Worm (Caenorhabditis elegans) whole organism, mixed stage, embryonic: ENCODE measurements around the gene F54H5.2.

ENCODE experiments used
- M03D4.4 ChIP-seq: sonication (generic microtip); optimal IDR thresholded peaks from 2 replicates; lab custom pipeline; 2017; ENCODE audit warnings: mild to moderate bottlenecking, missing genetic modification characterization, missing compliant biosample characterization
- bed-3 ChIP-seq: fragments of 200-800 bp; sonication (Bioruptor generic); optimal IDR thresholded peaks from 3 replicates; lab custom pipeline; 2018; ENCODE audit warnings: mild to moderate bottlenecking, missing genetic modification characterization, moderate library complexity, missing compliant biosample characterization
- blmp-1 ChIP-seq: fragments of 150-350 bp; optimal IDR thresholded peaks from 2 replicates; lab custom pipeline; 2014; ENCODE audit warnings: missing biosample characterization, missing genetic modification characterization
- ceh-39 ChIP-seq: fragments of 150-350 bp; optimal IDR thresholded peaks from 2 replicates; lab custom pipeline; 2014; ENCODE audit warnings: missing biosample characterization, missing genetic modification characterization
- ceh-43 ChIP-seq: fragments of 200-800 bp; sonication (Bioruptor generic); optimal IDR thresholded peaks from 2 replicates; lab custom pipeline; 2018; ENCODE audit warnings: mild to moderate bottlenecking, missing genetic modification characterization, moderate library complexity, missing compliant biosample characterization
- ceh-83 ChIP-seq: fragments of 200-800 bp; sonication (Bioruptor generic); optimal IDR thresholded peaks from 2 replicates; lab custom pipeline; 2018; ENCODE audit warnings: mild to moderate bottlenecking, missing genetic modification characterization, missing compliant biosample characterization
- ces-1 ChIP-seq: fragments of 150-350 bp; optimal IDR thresholded peaks from 2 replicates; lab custom pipeline; 2014; ENCODE audit warnings: missing biosample characterization, missing genetic modification reagents, missing genetic modification characterization
- cnd-1 ChIP-seq: fragments of 200-800 bp; sonication (Bioruptor generic); optimal IDR thresholded peaks from 2 replicates; lab custom pipeline; 2018; ENCODE audit warnings: mild to moderate bottlenecking, missing genetic modification characterization, missing compliant biosample characterization
- drap-1 ChIP-seq: fragments of 200-800 bp; sonication (Bioruptor generic); optimal IDR thresholded peaks from 3 replicates; lab custom pipeline; 2018; ENCODE audit warnings: mild to moderate bottlenecking, missing genetic modification characterization, missing compliant biosample characterization
- elt-1 ChIP-seq: sonication (generic microtip); optimal IDR thresholded peaks from 2 replicates; lab custom pipeline; 2017; ENCODE audit warnings: missing genetic modification characterization, mild to moderate bottlenecking, missing compliant biosample characterization, antibody characterized with exemption, moderate library complexity, borderline replicate concordance; ENCODE audit not compliant: insufficient read depth
- elt-3 ChIP-seq: fragments of 150-350 bp; optimal IDR thresholded peaks from 2 replicates; lab custom pipeline; 2014; ENCODE audit warnings: missing biosample characterization, missing genetic modification characterization
- flh-1 ChIP-seq: fragments of 200-800 bp; sonication (Bioruptor generic); optimal IDR thresholded peaks from 2 replicates; lab custom pipeline; 2018; ENCODE audit warnings: mild to moderate bottlenecking, missing genetic modification characterization, moderate library complexity, missing compliant biosample characterization
- ham-2 ChIP-seq: fragments of 200-800 bp; sonication (Bioruptor generic); optimal IDR thresholded peaks from 2 replicates; lab custom pipeline; 2018; ENCODE audit warnings: mild to moderate bottlenecking, missing genetic modification characterization, missing compliant biosample characterization
- hlh-1 ChIP-seq: fragments of 150-350 bp; optimal IDR thresholded peaks from 2 replicates; lab custom pipeline; 2014; ENCODE audit warnings: missing biosample characterization, missing genetic modification reagents, missing genetic modification characterization
- lin-13 ChIP-seq: fragments of 150-350 bp; optimal IDR thresholded peaks from 2 replicates; lab custom pipeline; 2014; ENCODE audit warnings: missing biosample characterization, missing genetic modification characterization
- lin-32 ChIP-seq: fragments of 200-800 bp; sonication (Bioruptor generic); optimal IDR thresholded peaks from 2 replicates; lab custom pipeline; 2018; ENCODE audit warnings: mild to moderate bottlenecking, missing genetic modification characterization, missing compliant biosample characterization
- mab-5 ChIP-seq: fragments of 150-350 bp; optimal IDR thresholded peaks from 2 replicates; lab custom pipeline; 2014; ENCODE audit warnings: missing biosample characterization, missing genetic modification characterization
- mls-2 ChIP-seq: sonication (generic microtip); optimal IDR thresholded peaks from 2 replicates; lab custom pipeline; 2016; ENCODE audit warnings: mild to moderate bottlenecking, missing genetic modification characterization, moderate library complexity, missing compliant biosample characterization
- nhr-12 ChIP-seq: fragments of 150-350 bp; optimal IDR thresholded peaks from 2 replicates; lab custom pipeline; 2014; ENCODE audit warnings: missing biosample characterization, missing genetic modification characterization
- nhr-237 ChIP-seq: fragments of 150-350 bp; optimal IDR thresholded peaks from 2 replicates; lab custom pipeline; 2014; ENCODE audit warnings: missing biosample characterization, missing genetic modification characterization
- nhr-28 ChIP-seq: fragments of 150-350 bp; optimal IDR thresholded peaks from 2 replicates; lab custom pipeline; 2014; ENCODE audit warnings: missing biosample characterization, missing genetic modification characterization
- nhr-76 ChIP-seq: sonication (generic microtip); optimal IDR thresholded peaks from 2 replicates; lab custom pipeline; 2017; ENCODE audit warnings: missing biosample characterization, missing genetic modification characterization
- pha-4 ChIP-seq: fragments of 150-350 bp; optimal IDR thresholded peaks from 2 replicates; lab custom pipeline; 2018; ENCODE audit warnings: missing biosample characterization, missing genetic modification reagents, missing genetic modification characterization
- snpc-4 ChIP-seq: fragments of 150-350 bp; optimal IDR thresholded peaks from 2 replicates; lab custom pipeline; 2014; ENCODE audit warnings: missing biosample characterization, missing genetic modification characterization
- sptf-1 ChIP-seq: sonication (generic microtip); optimal IDR thresholded peaks from 2 replicates; lab custom pipeline; 2017; ENCODE audit warnings: mild to moderate bottlenecking, missing genetic modification characterization, moderate library complexity, missing compliant biosample characterization
- tbx-8 ChIP-seq: fragments of 200-800 bp; sonication (Bioruptor generic); optimal IDR thresholded peaks from 2 replicates; lab custom pipeline; 2018; ENCODE audit warnings: mild to moderate bottlenecking, missing genetic modification characterization, moderate library complexity, missing compliant biosample characterization
- unc-120 ChIP-seq: sonication (generic microtip); optimal IDR thresholded peaks from 2 replicates; lab custom pipeline; 2017; ENCODE audit warnings: missing genetic modification characterization, missing compliant biosample characterization; ENCODE audit not compliant: poor library complexity, severe bottlenecking
- unc-39 ChIP-seq: fragments of 150-350 bp; optimal IDR thresholded peaks from 2 replicates; lab custom pipeline; 2014; ENCODE audit warnings: missing biosample characterization, missing genetic modification characterization
- unc-62 ChIP-seq: fragments of 150-350 bp; optimal IDR thresholded peaks from 2 replicates; lab custom pipeline; 2014; ENCODE audit warnings: missing biosample characterization, missing genetic modification reagents, missing genetic modification characterization
- zip-8 ChIP-seq: fragments of 150-350 bp; optimal IDR thresholded peaks from 2 replicates; lab custom pipeline; 2014; ENCODE audit warnings: missing biosample characterization, missing genetic modification characterization
- ztf-11 ChIP-seq: fragments of 150-350 bp; optimal IDR thresholded peaks from 2 replicates; lab custom pipeline; 2014; ENCODE audit warnings: missing biosample characterization, missing genetic modification characterization

F54H5.2 gene

DNA sequence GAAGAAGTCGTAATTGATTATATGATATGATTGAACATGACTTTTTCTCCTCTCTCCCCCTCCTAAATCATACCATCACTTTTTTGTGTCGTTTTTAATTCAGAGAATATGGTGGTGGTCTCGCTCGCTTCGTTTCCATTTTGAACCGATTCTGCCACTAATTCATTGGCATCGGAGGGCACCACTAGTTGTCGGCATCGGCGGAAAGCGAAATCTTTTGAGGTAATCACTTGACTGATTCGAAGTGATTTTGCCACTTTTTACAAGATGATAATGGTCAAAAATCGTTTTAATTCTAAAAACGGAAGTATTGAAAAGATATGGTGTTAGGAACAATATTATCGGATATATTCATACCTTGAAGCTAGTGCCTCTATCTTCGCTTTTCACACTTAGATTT is 10.5 kb upstream of the F54H5.2 start, which contains the start of gene klf-3:
Gene klf-3 (plus strand): TSS at position 109 of the 400 bp plus-strand sequence.
- TF ChIP-seq cnd-1 (tag; lab: Kevin White, UChicago), result no peak
- no peak for TF ChIP-seq flh-1
- TF ChIP-seq nhr-28 (tag; lab: Kevin White, UChicago), result no peak
- no peak for TF ChIP-seq lin-13
- no peak for TF ChIP-seq pha-4 (tag; lab: Kevin White, UChicago)
- no peak for TF ChIP-seq hlh-1 (tag; lab: Kevin White, UChicago)
- TF ChIP-seq ceh-39 (tag; lab: Kevin White, UChicago), result no peak
- no peak for TF ChIP-seq nhr-237
- TF ChIP-seq tbx-8 (GFP tag; lab: Kevin White, UChicago), result no peak
- no peak for TF ChIP-seq drap-1 (GFP tag; lab: Kevin White, UChicago)
- TF ChIP-seq sptf-1 (tag; lab: Kevin White, UChicago), result no peak
- TF ChIP-seq elt-1, result no peak
- no peak for TF ChIP-seq zip-8 (tag; lab: Kevin White, UChicago)
- no peak for TF ChIP-seq elt-3
- no peak for TF ChIP-seq M03D4.4 (tag; lab: Kevin White, UChicago)
- no peak for TF ChIP-seq bed-3 (GFP tag; lab: Kevin White, UChicago)
- TF ChIP-seq ceh-43 (GFP tag; lab: Kevin White, UChicago), result no peak
- no peak for TF ChIP-seq unc-62
- no peak for TF ChIP-seq ham-2 (GFP tag; lab: Kevin White, UChicago)
- no peak for TF ChIP-seq ztf-11 (tag; lab: Kevin White, UChicago)

DNA sequence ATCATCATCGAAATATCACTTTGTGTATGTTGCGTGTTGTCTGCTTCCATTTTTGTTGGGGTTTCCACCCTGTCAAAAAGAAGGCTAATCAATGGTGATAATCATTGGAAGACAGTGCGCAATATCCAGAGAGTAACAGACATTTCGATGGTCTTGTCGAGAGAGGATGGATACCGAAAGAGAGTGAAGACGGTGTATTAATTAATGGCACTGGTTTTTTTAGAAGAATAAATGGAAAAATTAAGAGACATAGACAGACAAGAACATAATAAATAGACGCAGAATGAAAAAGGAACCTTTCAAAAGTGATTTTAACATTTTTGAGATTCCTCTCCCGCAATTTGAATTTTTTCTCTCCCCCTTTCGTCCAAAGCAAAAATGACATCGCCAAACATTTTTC is 8.3 kb upstream of the F54H5.2 start:
- TF ChIP-seq ces-1 (no peak), unc-39 (tag; lab: Kevin White, UChicago) (no peak), lin-13 (no peak), M03D4.4 (tag; lab: Kevin White, UChicago) (no peak), hlh-1 (tag; lab: Kevin White, UChicago) (no peak), zip-8 (tag; lab: Kevin White, UChicago) (no peak), bed-3 (GFP tag; lab: Kevin White, UChicago) (no peak), ceh-83 (GFP tag; lab: Kevin White, UChicago) (no peak), unc-120 (no peak), flh-1 (no peak), nhr-237 (no peak), sptf-1 (tag; lab: Kevin White, UChicago) (no peak), nhr-76 (tag; lab: Kevin White, UChicago) (no peak)

DNA sequence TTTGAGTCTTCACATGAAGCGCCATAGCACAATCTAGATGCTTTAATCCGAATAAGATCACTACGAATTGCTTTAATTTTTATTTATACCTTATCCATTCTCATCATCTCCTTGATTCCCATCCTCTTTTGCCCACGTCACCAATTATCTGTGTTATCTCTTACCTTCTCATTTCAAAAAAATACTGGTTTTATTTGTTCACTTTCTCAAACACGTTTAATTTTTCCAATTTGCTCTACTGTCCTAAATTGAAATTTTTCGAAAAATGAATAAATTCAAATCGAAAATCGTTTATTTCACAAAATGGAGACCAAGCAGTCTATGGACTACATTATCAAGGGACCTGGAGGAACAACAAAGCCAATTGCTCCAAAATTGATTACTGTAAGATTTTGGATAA is 5.4 kb upstream of the F54H5.2 start, which contains the start of gene F54H5.3:
Gene F54H5.3 (plus strand): TSS at position 301 of the 400 bp plus-strand sequence.
- TF ChIP-seq lin-32 (GFP tag; lab: Kevin White, UChicago) (no peak), elt-1 (no peak), nhr-12 (no peak), mab-5 (no peak), unc-39 (tag; lab: Kevin White, UChicago) (no peak), elt-3 (no peak), sptf-1 (tag; lab: Kevin White, UChicago) (no peak), nhr-28 (tag; lab: Kevin White, UChicago) (no peak), snpc-4 (no peak), hlh-1 (tag; lab: Kevin White, UChicago) (no peak), unc-120 (no peak), ceh-43 (GFP tag; lab: Kevin White, UChicago) (no peak), ceh-83 (GFP tag; lab: Kevin White, UChicago) (no peak), mls-2 (tag; lab: Kevin White, UChicago) (no peak), tbx-8 (GFP tag; lab: Kevin White, UChicago) (no peak), ham-2 (GFP tag; lab: Kevin White, UChicago) (no peak), nhr-237 (no peak)

DNA sequence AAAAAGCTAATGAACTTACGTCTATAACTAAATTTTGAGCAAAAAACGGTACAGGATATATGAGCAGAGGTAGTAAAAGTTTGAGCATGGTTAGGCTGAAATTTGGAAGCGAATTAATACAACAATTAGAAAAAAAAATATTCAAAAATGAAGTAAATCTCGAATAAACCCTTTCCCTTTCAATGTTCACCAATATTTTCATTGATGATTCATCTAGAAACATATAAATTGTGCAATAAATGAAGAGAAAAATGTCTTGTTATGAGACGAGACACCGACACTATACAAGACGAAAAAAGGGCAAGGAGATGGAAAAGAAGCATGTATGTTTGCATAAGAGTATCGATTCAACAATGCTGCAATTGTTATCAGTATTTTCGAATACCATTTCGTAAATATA is 2.0 kb upstream of the F54H5.2 start, which contains the start of gene F54H5.14:
Gene F54H5.14 (minus strand): TSS at position 101 of the 400 bp plus-strand sequence.
- TF ChIP-seq nhr-12, result no peak
- no peak for TF ChIP-seq flh-1
- TF ChIP-seq snpc-4, result no peak
- no peak for TF ChIP-seq blmp-1 (tag; lab: Kevin White, UChicago)
- no peak for TF ChIP-seq nhr-237
- TF ChIP-seq tbx-8 (GFP tag; lab: Kevin White, UChicago), result no peak

DNA sequence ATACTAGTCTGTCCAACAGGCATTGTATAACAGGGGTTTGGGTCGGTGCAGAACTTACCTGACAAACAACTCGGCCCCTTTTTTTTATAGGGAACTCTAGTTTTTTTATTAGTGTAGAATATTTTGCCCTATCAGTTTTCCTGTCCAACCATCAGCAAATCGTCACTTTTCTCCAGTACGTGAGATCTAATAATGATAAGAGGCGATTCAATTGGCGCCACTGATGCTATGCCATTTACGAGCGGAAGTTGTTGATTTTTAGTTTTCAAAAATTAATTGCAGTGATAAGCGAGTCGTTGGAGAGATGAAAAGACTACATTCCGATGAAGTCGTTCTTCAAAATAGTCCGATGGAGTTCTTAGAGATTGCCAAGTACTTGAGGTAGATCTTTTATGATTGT is 1.1 kb downstream of the F54H5.2 start:
- TF ChIP-seq cnd-1 (tag; lab: Kevin White, UChicago) (no peak), elt-1 (no peak), M03D4.4 (tag; lab: Kevin White, UChicago) (no peak), nhr-28 (tag; lab: Kevin White, UChicago) (no peak), mls-2 (tag; lab: Kevin White, UChicago) (no peak), elt-3 (no peak), ztf-11 (tag; lab: Kevin White, UChicago) (no peak), tbx-8 (GFP tag; lab: Kevin White, UChicago) (no peak)
